Worm (Caenorhabditis elegans) whole organism, L3 larva: ENCODE measurements around the gene R12B2.7.
A peak's percentile ranks its signal among the peaks of the same experiment; 100 is the strongest.

Experiments
- R02D3.7 ChIP-seq: fragments of 150-350 bp; optimal IDR thresholded peaks from 2 replicates; lab custom pipeline; 2014; ENCODE audit warnings: missing biosample characterization, missing genetic modification characterization
- ZK546.5 ChIP-seq: sonication (generic microtip); optimal IDR thresholded peaks from 2 replicates; lab custom pipeline; 2017; ENCODE audit warnings: missing biosample characterization, missing genetic modification characterization
- aly-2 ChIP-seq: fragments of 150-350 bp; optimal IDR thresholded peaks from 2 replicates; lab custom pipeline; 2014; ENCODE audit warnings: missing biosample characterization, missing genetic modification characterization
- ceh-28 ChIP-seq: fragments of 150-350 bp; optimal IDR thresholded peaks from 2 replicates; lab custom pipeline; 2014; ENCODE audit warnings: missing biosample characterization, missing genetic modification reagents, missing genetic modification characterization
- ceh-82 ChIP-seq: fragments of 150-350 bp; optimal IDR thresholded peaks from 2 replicates; lab custom pipeline; 2014; ENCODE audit warnings: missing biosample characterization, missing genetic modification characterization
- ceh-9 ChIP-seq: sonication (generic microtip); optimal IDR thresholded peaks from 2 replicates; lab custom pipeline; 2018; ENCODE audit warnings: missing biosample characterization, missing genetic modification characterization
- daf-12 ChIP-seq: fragments of 150-350 bp; optimal IDR thresholded peaks from 2 replicates; lab custom pipeline; 2014; ENCODE audit warnings: missing biosample characterization, missing genetic modification reagents, missing genetic modification characterization
- egl-27 ChIP-seq: sonication (generic microtip); optimal IDR thresholded peaks from 4 replicates; lab custom pipeline; 2017; ENCODE audit warnings: missing biosample characterization, missing genetic modification reagents, missing genetic modification characterization
- elt-2 ChIP-seq: sonication (generic microtip); optimal IDR thresholded peaks from 2 replicates; lab custom pipeline; 2016; ENCODE audit warnings: missing genetic modification reagents, mild to moderate bottlenecking, missing genetic modification characterization, missing compliant biosample characterization
- elt-3 ChIP-seq, 3 experiments: fragments of 150-350 bp in 1 of 3; sonication (generic microtip) in 2 of 3; optimal IDR thresholded peaks; 2 replicates in 2 of 3; 4 replicates in 1 of 3; lab custom pipeline; 2014 to 2017; ENCODE audit warnings: missing biosample characterization in 3 of 3, missing genetic modification characterization in 3 of 3
- eor-1 ChIP-seq, 2 experiments: fragments of 150-350 bp; optimal IDR thresholded peaks; 2 replicates each; lab custom pipeline; 2014 to 2018; ENCODE audit warnings: missing biosample characterization in 2 of 2, missing genetic modification characterization in 2 of 2
- fkh-10 ChIP-seq: sonication (generic microtip); optimal IDR thresholded peaks from 2 replicates; lab custom pipeline; 2017; ENCODE audit warnings: missing biosample characterization, missing genetic modification reagents, missing genetic modification characterization
- fkh-2 ChIP-seq: fragments of 150-350 bp; optimal IDR thresholded peaks from 2 replicates; lab custom pipeline; 2014; ENCODE audit warnings: missing biosample characterization, missing genetic modification reagents, missing genetic modification characterization
- fos-1 ChIP-seq: fragments of 150-350 bp; optimal IDR thresholded peaks from 2 replicates; lab custom pipeline; 2014; ENCODE audit warnings: missing biosample characterization, missing genetic modification characterization
- hmg-11 ChIP-seq: sonication (generic microtip); optimal IDR thresholded peaks from 2 replicates; lab custom pipeline; 2016; ENCODE audit warnings: missing genetic modification characterization, missing compliant biosample characterization
- lin-15B ChIP-seq: fragments of 150-350 bp; optimal IDR thresholded peaks from 2 replicates; lab custom pipeline; 2014; ENCODE audit warnings: missing biosample characterization, missing genetic modification characterization
- mdl-1 ChIP-seq: fragments of 150-350 bp; optimal IDR thresholded peaks from 2 replicates; lab custom pipeline; 2014; ENCODE audit warnings: missing biosample characterization, missing genetic modification characterization
- mml-1 ChIP-seq: fragments of 150-350 bp; sonication (generic microtip); optimal IDR thresholded peaks from 3 replicates; lab custom pipeline; 2014; ENCODE audit warnings: missing biosample characterization, missing genetic modification characterization
- nfya-1 ChIP-seq: sonication (generic microtip); optimal IDR thresholded peaks from 2 replicates; lab custom pipeline; 2017; ENCODE audit warnings: missing genetic modification characterization, mild to moderate bottlenecking, missing compliant biosample characterization, antibody characterized with exemption, moderate library complexity; ENCODE audit not compliant: insufficient read depth
- nhr-11 ChIP-seq: fragments of 150-350 bp; optimal IDR thresholded peaks from 2 replicates; lab custom pipeline; 2014; ENCODE audit warnings: missing biosample characterization, missing genetic modification characterization
- nhr-12 ChIP-seq: fragments of 150-350 bp; optimal IDR thresholded peaks from 2 replicates; lab custom pipeline; 2014; ENCODE audit warnings: missing biosample characterization, missing genetic modification characterization
- nhr-25 ChIP-seq: sonication (generic microtip); optimal IDR thresholded peaks from 2 replicates; lab custom pipeline; 2017; ENCODE audit warnings: missing biosample characterization, missing genetic modification characterization
- nhr-28 ChIP-seq: fragments of 150-350 bp; optimal IDR thresholded peaks from 2 replicates; lab custom pipeline; 2014; ENCODE audit warnings: missing biosample characterization, missing genetic modification characterization
- nhr-43 ChIP-seq: sonication (generic microtip); optimal IDR thresholded peaks from 2 replicates; lab custom pipeline; 2016; ENCODE audit warnings: mild to moderate bottlenecking, missing genetic modification characterization, missing compliant biosample characterization; ENCODE audit not compliant: poor library complexity, severe bottlenecking
- nhr-67 ChIP-seq: fragments of 150-350 bp; optimal IDR thresholded peaks from 2 replicates; lab custom pipeline; 2014; ENCODE audit warnings: missing biosample characterization, missing genetic modification characterization
- nhr-76 ChIP-seq: fragments of 150-350 bp; sonication (generic microtip); optimal IDR thresholded peaks from 5 replicates; lab custom pipeline; 2014; ENCODE audit warnings: missing biosample characterization, missing genetic modification characterization
- nhr-77 ChIP-seq: fragments of 150-350 bp; optimal IDR thresholded peaks from 2 replicates; lab custom pipeline; 2014; ENCODE audit warnings: missing biosample characterization, missing genetic modification characterization
- pha-4 ChIP-seq: fragments of 150-350 bp; optimal IDR thresholded peaks from 2 replicates; lab custom pipeline; 2014; ENCODE audit warnings: missing biosample characterization, missing genetic modification reagents, missing genetic modification characterization
- pqm-1 ChIP-seq: fragments of 150-350 bp; optimal IDR thresholded peaks from 2 replicates; lab custom pipeline; 2017; ENCODE audit warnings: missing biosample characterization, missing genetic modification characterization, inconsistent platforms
- sea-2 ChIP-seq: fragments of 150-350 bp; sonication (generic microtip); optimal IDR thresholded peaks from 4 replicates; lab custom pipeline; 2014; ENCODE audit warnings: missing biosample characterization, missing genetic modification reagents, missing genetic modification characterization
- snpc-4 ChIP-seq: fragments of 150-350 bp; optimal IDR thresholded peaks from 2 replicates; lab custom pipeline; 2014; ENCODE audit warnings: missing biosample characterization, missing genetic modification characterization
- tbx-2 ChIP-seq: sonication (generic microtip); optimal IDR thresholded peaks from 2 replicates; lab custom pipeline; 2016; ENCODE audit warnings: mild to moderate bottlenecking, missing genetic modification characterization, missing compliant biosample characterization
- unc-39 ChIP-seq: sonication (generic microtip); optimal IDR thresholded peaks from 4 replicates; lab custom pipeline; 2017; ENCODE audit warnings: missing biosample characterization, missing genetic modification characterization
- unc-62 ChIP-seq: fragments of 150-350 bp; sonication (generic microtip); optimal IDR thresholded peaks from 4 replicates; lab custom pipeline; 2014; ENCODE audit warnings: missing biosample characterization, missing genetic modification reagents, missing genetic modification characterization
- ztf-11 ChIP-seq: fragments of 150-350 bp; optimal IDR thresholded peaks from 2 replicates; lab custom pipeline; 2014; ENCODE audit warnings: missing biosample characterization, missing genetic modification characterization
- ztf-4 ChIP-seq: fragments of 150-350 bp; optimal IDR thresholded peaks from 2 replicates; lab custom pipeline; 2014; ENCODE audit warnings: missing biosample characterization, missing genetic modification characterization

The R12B2.7 gene

DNA sequence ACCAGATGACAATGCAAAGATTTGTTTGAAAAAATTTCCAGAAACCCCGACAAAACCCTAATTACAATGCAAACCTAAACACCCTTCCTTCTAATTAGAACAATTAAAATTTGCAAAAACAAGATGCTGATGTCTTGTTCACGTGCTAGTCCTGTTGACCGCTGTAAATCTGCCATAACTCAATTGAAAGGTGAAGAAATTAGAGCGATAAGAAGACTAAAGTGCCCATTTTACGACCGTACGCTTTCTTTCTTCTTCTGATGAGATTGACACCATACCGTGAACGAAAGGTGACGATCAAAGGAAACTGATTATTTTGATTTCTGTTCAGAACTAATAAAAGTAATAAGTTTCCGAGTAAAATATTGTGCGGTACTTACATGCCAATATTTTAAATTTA, 1.3 kb upstream of the R12B2.7 start:
- no peak for TF ChIP-seq pha-4
- no peak for TF ChIP-seq nfya-1 (tag; lab: Kevin White, UChicago)
- no peak for TF ChIP-seq daf-12 (tag; lab: Kevin White, UChicago)
- no peak for TF ChIP-seq eor-1 (tag; optimal IDR thresholded peaks at IDR 0.05; lab: Kevin White, UChicago)
- no peak for TF ChIP-seq ceh-82 (tag; lab: Kevin White, UChicago)
- TF ChIP-seq nhr-12 (tag; lab: Kevin White, UChicago), result no peak
- TF ChIP-seq nhr-77, result no peak
- no peak for TF ChIP-seq ceh-9 (tag; lab: Kevin White, UChicago)
- TF ChIP-seq nhr-25 (tag; lab: Kevin White, UChicago), result no peak

DNA sequence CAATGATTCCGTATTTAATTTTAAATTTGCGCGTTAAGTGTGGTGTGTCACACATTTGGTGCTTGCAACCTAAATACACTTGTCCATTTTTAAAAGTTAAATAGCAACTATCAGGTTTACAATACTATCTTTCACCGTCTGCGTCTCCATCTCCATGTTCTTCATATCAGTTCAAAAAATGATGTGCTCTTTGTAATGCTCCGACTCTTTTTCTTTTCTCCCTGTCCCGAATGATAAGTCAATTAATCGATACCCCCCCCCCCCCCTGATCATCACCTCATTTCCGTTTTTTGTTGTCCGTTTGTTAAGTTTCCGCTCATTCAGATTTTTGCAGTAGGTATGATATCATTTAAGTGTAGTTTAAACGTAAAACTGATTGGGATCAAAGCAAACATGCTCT, 747 bp upstream of the R12B2.7 start:
- TF ChIP-seq fkh-2 (tag; lab: Kevin White, UChicago) (no peak), elt-2 (peak; percentile 74), pha-4 (peak; percentile 43), nhr-77 (no peak), pqm-1 (tag; lab: Kevin White, UChicago) (peak; percentile 59)

DNA sequence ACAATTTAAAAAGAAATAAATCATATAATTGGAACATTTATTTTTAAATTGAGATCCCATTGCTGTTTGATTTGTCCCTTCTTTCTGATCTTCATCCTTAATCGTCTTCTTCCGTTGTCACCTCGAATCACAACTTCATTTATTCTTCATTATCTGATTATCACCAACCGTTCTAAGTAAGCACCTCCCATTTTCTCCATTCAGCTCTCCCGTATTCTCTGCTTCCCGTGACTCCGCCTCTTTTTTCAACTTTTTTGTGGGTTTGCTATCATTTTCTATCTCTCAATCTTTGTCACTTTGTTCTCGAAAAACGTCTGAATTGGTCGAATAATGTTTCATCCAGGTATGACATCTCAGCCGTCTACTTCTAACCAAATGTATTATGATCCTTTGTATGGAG, 1.1 kb downstream of the R12B2.7 start, which contains the start of gene sma-4:
Gene sma-4 (plus strand): TSS at position 301 of the 400 bp plus-strand sequence.
- no peak for TF ChIP-seq snpc-4
- no peak for TF ChIP-seq mdl-1 (tag; lab: Kevin White, UChicago)
- no peak for TF ChIP-seq unc-62
- TF ChIP-seq elt-2, result no peak
- no peak for TF ChIP-seq nhr-28 (tag; lab: Kevin White, UChicago)
- TF ChIP-seq lin-15B (tag; lab: Kevin White, UChicago), result no peak
- TF ChIP-seq ztf-4 (tag; lab: Kevin White, UChicago), result no peak
- no peak for TF ChIP-seq nhr-43 (tag; lab: Kevin White, UChicago)
- no peak for TF ChIP-seq ceh-28 (tag; lab: Kevin White, UChicago)

DNA sequence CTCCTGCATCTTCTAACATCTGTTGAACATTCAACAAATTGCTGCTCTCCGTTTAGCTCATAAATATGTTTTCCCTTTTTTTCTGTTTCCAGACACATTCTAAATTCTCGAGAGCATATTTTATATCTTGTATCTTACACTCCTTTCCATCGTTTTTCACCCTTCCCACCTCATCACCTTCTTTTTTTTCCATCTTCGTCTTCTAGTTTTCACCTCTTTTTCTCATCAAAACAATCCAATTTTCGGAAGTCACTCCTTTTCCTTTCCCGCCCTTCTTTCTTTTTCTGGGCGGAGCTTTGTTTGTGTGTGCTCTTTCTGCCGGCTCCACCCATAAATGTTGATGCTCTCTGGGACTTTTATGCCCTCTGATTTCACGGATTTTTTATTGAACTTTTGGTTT, 8.0 kb downstream of the R12B2.7 start:
- TF ChIP-seq aly-2, result no peak
- TF ChIP-seq lin-15B (tag; lab: Kevin White, UChicago), result no peak
- no peak for TF ChIP-seq ceh-9 (tag; lab: Kevin White, UChicago)
- TF ChIP-seq egl-27 (tag; lab: Kevin White, UChicago), result no peak
- TF ChIP-seq ZK546.5, result no peak
- no peak for TF ChIP-seq snpc-4
- TF ChIP-seq pqm-1 (tag; lab: Kevin White, UChicago), result no peak
- no peak for TF ChIP-seq nhr-25 (tag; lab: Kevin White, UChicago)
- no peak for TF ChIP-seq elt-3 (tag; optimal IDR thresholded peaks at IDR 0.05; lab: Kevin White, UChicago)
- no peak for TF ChIP-seq nhr-11
- TF ChIP-seq ceh-82 (tag; lab: Kevin White, UChicago), result no peak
- no peak for TF ChIP-seq mdl-1 (tag; lab: Kevin White, UChicago)
- no peak for TF ChIP-seq nhr-28 (tag; lab: Kevin White, UChicago)
- no peak for TF ChIP-seq ztf-11 (tag; lab: Kevin White, UChicago)
- TF ChIP-seq unc-62, result no peak
- TF ChIP-seq eor-1 (tag; optimal IDR thresholded peaks at IDR 0.05; lab: Kevin White, UChicago), result no peak
- no peak for TF ChIP-seq sea-2 (GFP tag; lab: Kevin White, UChicago)
- no peak for TF ChIP-seq hmg-11 (tag; lab: Kevin White, UChicago)
- TF ChIP-seq nhr-76 (tag; lab: Kevin White, UChicago), result no peak
- no peak for TF ChIP-seq nhr-12 (tag; lab: Kevin White, UChicago)

DNA sequence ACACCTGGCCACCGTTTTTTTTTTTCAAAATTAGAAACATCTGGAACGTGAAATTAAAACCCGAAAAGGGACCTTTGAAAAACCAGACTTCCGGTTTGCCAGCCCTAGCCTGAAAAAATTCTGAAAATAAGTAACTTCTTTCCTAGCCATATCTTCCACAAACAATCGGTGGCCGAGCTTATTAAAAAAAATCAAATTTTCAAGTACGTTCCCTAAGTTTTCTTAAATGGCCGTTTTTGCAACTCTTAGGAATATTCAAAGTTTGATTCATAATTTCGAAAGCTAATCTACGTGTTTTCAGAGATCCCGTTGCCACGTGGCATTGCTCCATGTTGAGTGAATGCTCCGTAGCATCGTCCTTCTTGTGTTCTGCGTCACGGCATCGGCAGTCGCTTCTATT, 8.8 kb downstream of the R12B2.7 start, which contains the start of gene R12B2.8:
Gene R12B2.8 (plus strand): TSS at position 301 of the 400 bp plus-strand sequence.
- TF ChIP-seq nhr-12 (tag; lab: Kevin White, UChicago), result no peak
- no peak for TF ChIP-seq fkh-2 (tag; lab: Kevin White, UChicago)
- TF ChIP-seq ZK546.5, result no peak
- TF ChIP-seq, all 47 proteins: peak for 0

DNA sequence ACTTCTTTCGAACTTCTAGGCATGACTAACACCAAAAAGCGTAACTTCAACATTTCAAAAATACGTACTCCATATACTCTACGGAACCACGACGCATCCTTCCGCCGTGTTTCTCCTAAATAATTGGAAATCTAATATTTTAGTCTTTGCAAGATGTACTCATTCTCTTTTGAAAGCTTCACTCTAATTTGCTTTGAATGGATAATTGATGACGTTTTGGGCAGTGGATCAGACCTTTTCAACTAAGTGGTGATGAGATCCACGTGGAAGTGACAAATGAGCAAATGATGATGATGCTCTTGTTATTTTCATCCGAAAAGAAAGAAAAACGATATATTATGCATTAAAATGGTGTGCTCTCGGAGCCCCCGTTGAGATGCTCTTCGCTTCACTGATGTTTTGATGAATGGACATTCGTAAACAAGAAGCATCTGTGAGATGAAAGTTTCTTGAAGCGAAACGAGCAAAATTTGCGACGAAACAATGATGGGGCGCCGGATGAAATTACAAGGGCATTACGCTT, 9.7 kb downstream of the R12B2.7 start:
- no peak for TF ChIP-seq unc-39 (tag; lab: Kevin White, UChicago)
- no peak for TF ChIP-seq fos-1 (tag; lab: Kevin White, UChicago)
- no peak for TF ChIP-seq nhr-67 (tag; lab: Kevin White, UChicago)
- TF ChIP-seq R02D3.7, result no peak
- TF ChIP-seq mml-1 (tag; lab: Kevin White, UChicago), result no peak
- no peak for TF ChIP-seq pqm-1 (tag; lab: Kevin White, UChicago)
- no peak for TF ChIP-seq nhr-11
- TF ChIP-seq unc-62, result no peak
- no peak for TF ChIP-seq nhr-25 (tag; lab: Kevin White, UChicago)
- no peak for TF ChIP-seq ceh-9 (tag; lab: Kevin White, UChicago)
- TF ChIP-seq tbx-2, result no peak
- no peak for TF ChIP-seq hmg-11 (tag; lab: Kevin White, UChicago)
- TF ChIP-seq fkh-10 (GFP tag; lab: Kevin White, UChicago), result no peak
- TF ChIP-seq, all 47 proteins: peak for 0
